Fruit fly (Drosophila melanogaster): ENCODE measurements around the gene Dhfr.

Dhfr gene

DNA sequence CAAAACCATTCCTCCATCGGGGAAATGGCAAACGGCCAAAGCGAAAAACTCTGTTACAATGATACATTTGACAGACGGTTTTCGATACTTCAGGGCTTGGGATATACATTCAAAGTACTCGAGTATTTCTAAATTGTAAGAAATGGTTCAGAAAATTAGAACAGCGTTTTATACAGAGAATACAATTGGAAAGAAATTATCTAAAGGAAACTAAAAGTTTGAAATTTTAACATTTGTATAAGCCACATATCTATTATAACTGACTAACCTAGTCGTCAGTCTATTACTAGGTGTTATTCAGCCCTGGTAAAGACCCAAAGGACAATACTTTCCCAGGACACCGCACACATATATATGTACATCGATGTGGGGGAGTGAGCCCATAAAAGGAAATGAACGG is 4.5 kb upstream of the Dhfr start (continued):
- TF ChIP-seq CG1233 (GFP tag; optimal IDR thresholded peaks at IDR 0.05) (peak; percentile 17), Mad (GFP tag; optimal IDR thresholded peaks at IDR 0.05) (no peak), Nf-YC (tag; optimal IDR thresholded peaks at IDR 0.05) (peak; percentile 21), CG16863 (GFP tag; optimal IDR thresholded peaks at IDR 0.05) (no peak), knrl (GFP tag; IDR thresholded peaks at IDR 0.05; ENCODE audit: partially characterized antibody) (no peak), otp (GFP tag; IDR thresholded peaks at IDR 0.05) (no peak), onecut (GFP tag; IDR thresholded peaks at IDR 0.05) (no peak), CG12769 (tag; optimal IDR thresholded peaks at IDR 0.05) (no peak), CG10979 (tag; optimal IDR thresholded peaks at IDR 0.05) (peak; percentile 41), CG3726 (GFP tag; IDR thresholded peaks at IDR 0.05) (no peak), cad (GFP tag; optimal IDR thresholded peaks at IDR 0.05) (no peak), CG12236 (GFP tag; optimal IDR thresholded peaks at IDR 0.05) (no peak), Asciz (GFP tag; optimal IDR thresholded peaks at IDR 0.05) (no peak), fd3F (GFP tag; optimal IDR thresholded peaks at IDR 0.05) (no peak), Camta (GFP tag; optimal IDR thresholded peaks at IDR 0.05) (no peak), CG16779 (GFP tag; IDR thresholded peaks at IDR 0.05) (no peak), Awh (GFP tag; IDR thresholded peaks at IDR 0.05) (no peak), CHES-1-like (GFP tag; optimal IDR thresholded peaks at IDR 0.05) (no peak), CG8290 (GFP tag; optimal IDR thresholded peaks at IDR 0.05) (no peak), CG8290 (tag; optimal IDR thresholded peaks at IDR 0.05) (no peak), Poxn (GFP tag; IDR thresholded peaks at IDR 0.05) (no peak), gfzf (GFP tag; optimal IDR thresholded peaks at IDR 0.05) (no peak), nerfin-1 (tag; optimal IDR thresholded peaks at IDR 0.05) (no peak), Adf1 (GFP tag; IDR thresholded peaks at IDR 0.05) (no peak), caup (GFP tag; optimal IDR thresholded peaks at IDR 0.05; ENCODE audit: severe bottlenecking) (no peak), cg (GFP tag; optimal IDR thresholded peaks at IDR 0.05) (no peak), klu (GFP tag; IDR thresholded peaks at IDR 0.05) (no peak), Kr (GFP tag; optimal IDR thresholded peaks at IDR 0.05) (no peak), corto (GFP tag; optimal IDR thresholded peaks at IDR 0.05) (no peak), CG33213 (GFP tag; optimal IDR thresholded peaks at IDR 0.05) (no peak), CG10321 (GFP tag; IDR thresholded peaks at IDR 0.05) (no peak), gsb (GFP tag; IDR thresholded peaks at IDR 0.05) (no peak), CG5180 (GFP tag; optimal IDR thresholded peaks at IDR 0.05) (peak; percentile 11), CG2199 (GFP tag; IDR thresholded peaks at IDR 0.05) (no peak), CG3163 (GFP tag; optimal IDR thresholded peaks at IDR 0.05) (no peak), CG17359 (tag; optimal IDR thresholded peaks at IDR 0.05) (peak; percentile 23), CG17568 (GFP tag; optimal IDR thresholded peaks at IDR 0.05) (no peak), sisA (GFP tag; IDR thresholded peaks at IDR 0.05) (no peak), CG32767 (GFP tag; IDR thresholded peaks at IDR 0.05) (no peak), Lpt (GFP tag; optimal IDR thresholded peaks at IDR 0.05) (no peak), NC2β (GFP tag; optimal IDR thresholded peaks at IDR 0.05) (no peak), CG12219 (GFP tag; optimal IDR thresholded peaks at IDR 0.05) (peak; percentile 11), seq (GFP tag; IDR thresholded peaks at IDR 0.05) (no peak), gcm (GFP tag; optimal IDR thresholded peaks at IDR 0.05) (no peak), CG8089 (GFP tag; optimal IDR thresholded peaks at IDR 0.05) (no peak), run (tag; optimal IDR thresholded peaks at IDR 0.05) (no peak), CG4404 (GFP tag; IDR thresholded peaks at IDR 0.05) (no peak), al (GFP tag; IDR thresholded peaks at IDR 0.05) (no peak), stwl (tag; optimal IDR thresholded peaks at IDR 0.05) (no peak), CG14050 (GFP tag; IDR thresholded peaks at IDR 0.05) (no peak), MESR4 (GFP tag; optimal IDR thresholded peaks at IDR 0.05) (no peak), Drgx (GFP tag; IDR thresholded peaks at IDR 0.05) (no peak), CG11696 (GFP tag; IDR thresholded peaks at IDR 0.05) (no peak)
